Worm (Caenorhabditis elegans) whole organism, L4 larva: ENCODE results near the gene lact-4.

Experiments
- R02D3.7 ChIP-seq: fragments of 150-350 bp; sonication (generic microtip); optimal IDR thresholded peaks from 3 replicates; lab custom pipeline; 2014; ENCODE audit warnings: missing biosample characterization, missing genetic modification characterization
- T20F7.1 ChIP-seq: fragments of 200-800 bp; sonication (Bioruptor generic); optimal IDR thresholded peaks from 2 replicates; lab custom pipeline; 2018; ENCODE audit warnings: mild to moderate bottlenecking, missing genetic modification characterization, missing compliant biosample characterization
- ama-1 ChIP-seq: fragments of 150-350 bp; optimal IDR thresholded peaks from 2 replicates; lab custom pipeline; 2014; ENCODE audit warnings: inconsistent platforms, mixed read lengths
- ces-1 ChIP-seq: fragments of 150-350 bp; sonication (generic microtip); optimal IDR thresholded peaks from 4 replicates; lab custom pipeline; 2014; ENCODE audit warnings: missing biosample characterization, missing genetic modification reagents, missing genetic modification characterization
- cey-2 ChIP-seq: sonication (generic microtip); optimal IDR thresholded peaks from 3 replicates; lab custom pipeline; 2017; ENCODE audit warnings: missing genetic modification characterization, mild to moderate bottlenecking, missing compliant biosample characterization, antibody characterized with exemption, borderline replicate concordance; ENCODE audit not compliant: insufficient read depth
- egl-27 ChIP-seq: sonication (generic microtip); optimal IDR thresholded peaks from 3 replicates; lab custom pipeline; 2017; ENCODE audit warnings: missing biosample characterization, missing genetic modification reagents, missing genetic modification characterization
- fos-1 ChIP-seq: fragments of 150-350 bp; optimal IDR thresholded peaks from 2 replicates; lab custom pipeline; 2014; ENCODE audit warnings: missing biosample characterization, missing genetic modification characterization
- lin-13 ChIP-seq: fragments of 150-350 bp; optimal IDR thresholded peaks from 2 replicates; lab custom pipeline; 2014; ENCODE audit warnings: missing biosample characterization, missing genetic modification reagents, missing genetic modification characterization
- mep-1 ChIP-seq: fragments of 150-350 bp; sonication (generic microtip); optimal IDR thresholded peaks from 3 replicates; lab custom pipeline; 2014; ENCODE audit warnings: missing biosample characterization, missing genetic modification characterization
- nhr-25 ChIP-seq: sonication (generic microtip); optimal IDR thresholded peaks from 2 replicates; lab custom pipeline; 2017; ENCODE audit warnings: missing genetic modification characterization, mild to moderate bottlenecking, missing compliant biosample characterization, antibody characterized with exemption, moderate library complexity, borderline replicate concordance; ENCODE audit not compliant: insufficient read depth
- snpc-4 ChIP-seq: fragments of 150-350 bp; optimal IDR thresholded peaks from 2 replicates; lab custom pipeline; 2014; ENCODE audit warnings: missing biosample characterization, missing genetic modification characterization
- spr-3 ChIP-seq: fragments of 200-800 bp; sonication (Bioruptor generic); optimal IDR thresholded peaks from 2 replicates; lab custom pipeline; 2018; ENCODE audit warnings: mild to moderate bottlenecking, missing genetic modification characterization, missing compliant biosample characterization
- unc-39 ChIP-seq: sonication (generic microtip); optimal IDR thresholded peaks from 2 replicates; lab custom pipeline; 2017; ENCODE audit warnings: missing biosample characterization, missing genetic modification characterization
- unc-62 ChIP-seq, 3 experiments: fragments of 150-350 bp in 1 of 3; sonication (generic microtip); optimal IDR thresholded peaks in 2 of 3; peaks in 1 of 3; 1 replicate in 1 of 3; 2 replicates in 2 of 3; lab custom pipeline; 2014 to 2017; ENCODE audit warnings: missing biosample characterization in 3 of 3, missing genetic modification characterization in 3 of 3, missing genetic modification reagents in 3 of 3, missing genotype in 1 of 3

DNA sequence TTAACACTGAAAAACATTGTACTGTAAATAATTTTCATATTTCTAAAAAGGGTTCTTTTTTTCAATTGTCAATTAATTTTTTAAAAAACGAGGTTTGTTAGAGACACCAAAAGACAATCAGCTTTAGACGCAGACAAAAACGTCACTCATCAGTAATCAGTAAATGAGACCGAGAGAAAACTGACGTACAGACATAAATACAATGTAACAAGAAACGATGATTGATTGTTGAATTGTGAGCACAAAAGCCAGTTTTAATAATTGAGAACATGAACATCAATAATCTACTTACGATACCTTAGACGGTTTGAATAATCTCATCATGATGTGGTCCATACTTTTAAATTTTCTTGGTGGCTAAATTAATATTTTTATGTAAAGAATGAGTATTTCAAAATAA is 26.5 kb upstream of the lact-4 start:
- no peak for TF ChIP-seq spr-3 (GFP tag; lab: Kevin White, UChicago)
- no peak for TF ChIP-seq cey-2 (tag; lab: Kevin White, UChicago)
- TF ChIP-seq fos-1 (tag; lab: Kevin White, UChicago): no peak
- TF ChIP-seq lin-13 (GFP tag; lab: Kevin White, UChicago): no peak
- TF ChIP-seq egl-27: no peak
- TF ChIP-seq T20F7.1 (GFP tag; lab: Kevin White, UChicago): no peak
- TF ChIP-seq ces-1 (GFP tag; lab: Kevin White, UChicago): no peak
- TF ChIP-seq snpc-4 (tag; lab: Kevin White, UChicago): no peak
- TF ChIP-seq R02D3.7 (tag; lab: Kevin White, UChicago): no peak
- no peak for TF ChIP-seq unc-39
- TF ChIP-seq unc-62 (GFP tag; optimal IDR thresholded peaks at IDR 0.05 in 1 of 2; lab: Kevin White, UChicago): peak in 1 of 2 experiments; percentile 87
- no peak for TF ChIP-seq unc-62 (tag; optimal IDR thresholded peaks at IDR 0.05; lab: Kevin White, UChicago)
- no peak for TF ChIP-seq mep-1 (tag; lab: Kevin White, UChicago)
- TF ChIP-seq ama-1 (lab: Kevin White, UChicago): no peak
- TF ChIP-seq nhr-25 (tag; lab: Kevin White, UChicago): no peak
